Fruit fly (Drosophila melanogaster): ENCODE results near the gene dnd.

dnd gene

dm6 chr3R:21856098-21856872 is 30.9 kb downstream of the dnd start, which contains the start of gene glec (continued):
- TF ChIP-seq gsb (GFP tag; IDR thresholded peaks at IDR 0.05) (peak; percentile 32; the same call in 1 of the 2 replicates), en (GFP tag; optimal IDR thresholded peaks at IDR 0.05) (no peak), p53 (GFP tag; optimal IDR thresholded peaks at IDR 0.05) (no peak), CG3995 (GFP tag; optimal IDR thresholded peaks at IDR 0.05) (no peak), lab (GFP tag; optimal IDR thresholded peaks at IDR 0.05) (peak; percentile 63), slbo (GFP tag; IDR thresholded peaks at IDR 0.05) (peak; percentile 46; the same call in 1 of the 2 replicates), MBD-R2 (GFP tag; IDR thresholded peaks at IDR 0.05) (0 out of 2 replicates have a peak, but pooled peaks have one; percentile 18), CG3838 (GFP tag; optimal IDR thresholded peaks at IDR 0.05) (no peak), HLH54F (GFP tag; optimal IDR thresholded peaks at IDR 0.05) (peak; percentile 14), salm (tag; optimal IDR thresholded peaks at IDR 0.05) (peak; percentile 18), knrl (GFP tag; IDR thresholded peaks at IDR 0.05; ENCODE audit: partially characterized antibody) (no peak; the same call in 2 of the 3 replicates), pum (GFP tag; optimal IDR thresholded peaks at IDR 0.05) (no peak), Drgx (GFP tag; IDR thresholded peaks at IDR 0.05) (peak; percentile 41; the same call in 1 of the 2 replicates), CG7745 (tag; optimal IDR thresholded peaks at IDR 0.05) (no peak), bbx (GFP tag; IDR thresholded peaks at IDR 0.05; ENCODE audit: partially characterized antibody) (peak; percentile 82), CG9727 (GFP tag; optimal IDR thresholded peaks at IDR 0.05) (peak; percentile 1), gt (GFP tag; IDR thresholded peaks at IDR 0.05) (no peak), sug (tag; optimal IDR thresholded peaks at IDR 0.05) (peak; percentile 36), CG9817 (tag; optimal IDR thresholded peaks at IDR 0.05) (peak; percentile 11), Hmx (GFP tag; optimal IDR thresholded peaks at IDR 0.05) (peak; percentile 65), crp (GFP tag; optimal IDR thresholded peaks at IDR 0.05) (no peak), bcd (GFP tag; optimal IDR thresholded peaks at IDR 0.05) (no peak), Ptx1 (GFP tag; IDR thresholded peaks at IDR 0.05) (peak; percentile 23; the same call in 1 of the 2 replicates), CG6254 (GFP tag; optimal IDR thresholded peaks at IDR 0.05) (no peak), CG11247 (GFP tag; IDR thresholded peaks at IDR 0.05) (no peak; the same call in 1 of the 2 replicates), CG8924 (tag; optimal IDR thresholded peaks at IDR 0.05) (peak; percentile 52), CG2678 (tag; optimal IDR thresholded peaks at IDR 0.05) (no peak), CG17568 (GFP tag; optimal IDR thresholded peaks at IDR 0.05) (no peak), CG33557 (GFP tag; optimal IDR thresholded peaks at IDR 0.05) (peak; percentile 37), dmrt11E (tag; optimal IDR thresholded peaks at IDR 0.05) (peak; percentile 56), D19A (tag; optimal IDR thresholded peaks at IDR 0.05) (peak; percentile 23), Blimp-1 (GFP tag; optimal IDR thresholded peaks at IDR 0.05) (peak; percentile 99), Deaf1 (tag; optimal IDR thresholded peaks at IDR 0.05) (peak; percentile 34), exex (tag; optimal IDR thresholded peaks at IDR 0.05) (peak; percentile 2), scrt (GFP tag; optimal IDR thresholded peaks at IDR 0.05) (peak; percentile 21), CG15696 (tag; optimal IDR thresholded peaks at IDR 0.05) (no peak), unc-4 (GFP tag; IDR thresholded peaks at IDR 0.05; ENCODE audit: partially characterized antibody) (peak; percentile 46), wek (GFP tag; optimal IDR thresholded peaks at IDR 0.05) (peak; percentile 21), MTF-1 (GFP tag; optimal IDR thresholded peaks at IDR 0.05; ENCODE audit: borderline replicate concordance) (peak; percentile 67), jing (GFP tag; optimal IDR thresholded peaks at IDR 0.05) (no peak), NK7.1 (GFP tag; optimal IDR thresholded peaks at IDR 0.05) (no peak), lbe (GFP tag; optimal IDR thresholded peaks at IDR 0.05) (peak; percentile 19), Meics (GFP tag; optimal IDR thresholded peaks at IDR 0.05) (no peak), Asciz (GFP tag; optimal IDR thresholded peaks at IDR 0.05) (no peak), Jarid2 (GFP tag; optimal IDR thresholded peaks at IDR 0.05) (peak; percentile 99), wdn (GFP tag; IDR thresholded peaks at IDR 0.05) (no peak), CG5953 (GFP tag; IDR thresholded peaks at IDR 0.05) (no peak), dati (GFP tag; IDR thresholded peaks at IDR 0.05) (no peak)

Measured in whole organism, embryonic.